Fruit fly (Drosophila melanogaster) whole organism, embryonic: ENCODE measurements around the gene zf30C.

Source experiments
- Bgb ChIP-seq: fragments of 200-800 bp; sonication (Bioruptor generic); IDR thresholded peaks from 2 replicates; pipeline ENCODE4 v1.3.6; 2022; ENCODE audit warnings: missing biosample characterization, missing genetic modification characterization; ENCODE audit not compliant: partially characterized antibody
- CG10979 ChIP-seq: fragments of 200-800 bp; sonication (Bioruptor generic); optimal IDR thresholded peaks from 2 replicates; lab custom pipeline; 2018; ENCODE audit warnings: missing biosample characterization, mild to moderate bottlenecking, missing genetic modification characterization, moderate library complexity
- CG12071 ChIP-seq: fragments of 200-800 bp; sonication (Bioruptor generic); optimal IDR thresholded peaks from 3 replicates; lab custom pipeline; 2018; ENCODE audit warnings: missing biosample characterization, mild to moderate bottlenecking, missing genetic modification characterization
- CG13287 ChIP-seq: fragments of 200-800 bp; sonication (Bioruptor generic); IDR thresholded peaks from 2 replicates; pipeline ENCODE4 v1.3.6; 2022; ENCODE audit warnings: missing biosample characterization, missing genetic modification characterization; ENCODE audit not compliant: partially characterized antibody
- CG15696 ChIP-seq: fragments of 200-800 bp; sonication (Bioruptor generic); optimal IDR thresholded peaks from 2 replicates; lab custom pipeline; 2019; ENCODE audit warnings: missing biosample characterization, mild to moderate bottlenecking, missing genetic modification characterization, moderate library complexity
- CG17385 ChIP-seq: fragments of 200-800 bp; sonication (Bioruptor generic); optimal IDR thresholded peaks from 3 replicates; lab custom pipeline; 2018; ENCODE audit warnings: missing biosample characterization, mild to moderate bottlenecking, missing genetic modification characterization
- CG6272 ChIP-seq: fragments of 200-800 bp; sonication (Bioruptor generic); IDR thresholded peaks from 2 replicates; pipeline ENCODE4 v1.3.6; 2022; ENCODE audit warnings: missing biosample characterization, missing genetic modification characterization
- CG6765 ChIP-seq: fragments of 200-800 bp; sonication (Bioruptor generic); optimal IDR thresholded peaks from 3 replicates; lab custom pipeline; 2017; ENCODE audit warnings: missing biosample characterization, mild to moderate bottlenecking, missing genetic modification characterization
- CG8089 ChIP-seq: fragments of 200-800 bp; sonication (Bioruptor generic); optimal IDR thresholded peaks from 3 replicates; lab custom pipeline; 2016; ENCODE audit warnings: missing biosample characterization, missing genetic modification characterization
- CG9437 ChIP-seq: fragments of 200-800 bp; sonication (Bioruptor generic); optimal IDR thresholded peaks from 2 replicates; lab custom pipeline; 2018; ENCODE audit warnings: missing biosample characterization, mild to moderate bottlenecking, missing genetic modification characterization
- Chrac-16 ChIP-seq: fragments of 200-800 bp; sonication (Bioruptor generic); optimal IDR thresholded peaks from 3 replicates; lab custom pipeline; 2016; ENCODE audit warnings: missing biosample characterization, missing genetic modification characterization
- E2f2 ChIP-seq: fragments of 200-800 bp; sonication (Bioruptor generic); IDR thresholded peaks from 2 replicates; pipeline ENCODE4 v1.3.6; 2022; ENCODE audit warnings: missing biosample characterization, missing genetic modification characterization
- Ets65A ChIP-seq: fragments of 200-800 bp; sonication (Bioruptor generic); peaks from one replicate; lab custom pipeline; 2016; ENCODE audit warnings: missing biosample characterization, missing genetic modification characterization
- Fer2 ChIP-seq: fragments of 200-800 bp; sonication (Bioruptor generic); optimal IDR thresholded peaks from 2 replicates; lab custom pipeline; 2018; ENCODE audit warnings: missing biosample characterization, mild to moderate bottlenecking, missing genetic modification characterization, moderate library complexity
- HLH54F ChIP-seq: fragments of 200-800 bp; sonication (Bioruptor generic); optimal IDR thresholded peaks from 3 replicates; lab custom pipeline; 2016; ENCODE audit warnings: missing biosample characterization, missing genetic modification characterization
- HmgZ ChIP-seq: fragments of 200-800 bp; sonication (Bioruptor generic); optimal IDR thresholded peaks from 2 replicates; lab custom pipeline; 2018; ENCODE audit warnings: missing biosample characterization, mild to moderate bottlenecking, missing genetic modification characterization
- Hmx ChIP-seq: fragments of 200-800 bp; sonication (Bioruptor generic); optimal IDR thresholded peaks from 2 replicates; lab custom pipeline; 2016; ENCODE audit warnings: missing biosample characterization, missing genetic modification characterization
- Hr3 ChIP-seq: fragments of 200-800 bp; sonication (Bioruptor generic); optimal IDR thresholded peaks from 3 replicates; lab custom pipeline; 2016; ENCODE audit warnings: missing biosample characterization, missing genetic modification characterization
- Lhr ChIP-seq: fragments of 200-800 bp; sonication (Bioruptor generic); optimal IDR thresholded peaks from 3 replicates; lab custom pipeline; 2017; ENCODE audit warnings: mild to moderate bottlenecking, missing biosample characterization, missing genetic modification reagents, missing genetic modification characterization
- Med ChIP-seq: fragments of 200-800 bp; sonication (Bioruptor generic); peaks from one replicate; lab custom pipeline; 2016; ENCODE audit warnings: missing biosample characterization, missing genetic modification characterization, mild to moderate bottlenecking, inconsistent platforms, moderate library complexity
- Meics ChIP-seq: fragments of 200-800 bp; sonication (Bioruptor generic); optimal IDR thresholded peaks from 2 replicates; lab custom pipeline; 2017; ENCODE audit warnings: missing biosample characterization, mild to moderate bottlenecking, missing genetic modification characterization
- Mrtf ChIP-seq: fragments of 200-800 bp; sonication (Bioruptor generic); IDR thresholded peaks from 3 replicates; pipeline ENCODE4 v1.3.6; 2022; ENCODE audit warnings: missing biosample characterization, missing genetic modification characterization
- Nf-YC ChIP-seq: fragments of 200-800 bp; optimal IDR thresholded peaks from 3 replicates; lab custom pipeline; 2019; ENCODE audit warnings: missing biosample characterization, mild to moderate bottlenecking, missing genetic modification characterization, moderate library complexity
- Sry-δ ChIP-seq: fragments of 200-800 bp; sonication (Bioruptor generic); optimal IDR thresholded peaks from 2 replicates; lab custom pipeline; 2016; ENCODE audit warnings: missing biosample characterization, missing genetic modification characterization
- amos ChIP-seq: fragments of 200-800 bp; sonication (Bioruptor generic); IDR thresholded peaks from 2 replicates; pipeline ENCODE4 v1.3.6; 2022; ENCODE audit warnings: missing biosample characterization, missing genetic modification characterization; ENCODE audit not compliant: partially characterized antibody
- ase ChIP-seq: fragments of 200-800 bp; sonication (Bioruptor generic); IDR thresholded peaks from 3 replicates; pipeline ENCODE4 v1.3.6; 2022; ENCODE audit warnings: missing biosample characterization, missing genetic modification characterization
- bsh ChIP-seq, 2 experiments: fragments of 200-800 bp; sonication (Bioruptor generic); optimal IDR thresholded peaks; 2 replicates each; lab custom pipeline; 2017 to 2018; ENCODE audit warnings: mild to moderate bottlenecking in 2 of 2, missing biosample characterization in 2 of 2, missing genetic modification characterization in 2 of 2, moderate library complexity in 1 of 2
- dan ChIP-seq: fragments of 200-800 bp; sonication (Bioruptor generic); IDR thresholded peaks from 2 replicates; pipeline ENCODE4 v1.3.6; 2022; ENCODE audit warnings: missing biosample characterization, missing genetic modification characterization
- grn ChIP-seq: fragments of 200-800 bp; sonication (Bioruptor generic); optimal IDR thresholded peaks from 3 replicates; lab custom pipeline; 2017; ENCODE audit warnings: missing biosample characterization, missing genetic modification characterization
- hkb ChIP-seq, 2 experiments: fragments of 200-800 bp in 1 of 2; fragments of >200 bp in 1 of 2; sonication (Bioruptor generic) in 1 of 2; IDR thresholded peaks in 1 of 2; optimal IDR thresholded peaks in 1 of 2; 2 replicates each; pipeline versions ENCODE4 v1.3.6 to Lab custom; 2017 to 2022; ENCODE audit warnings: missing biosample characterization in 1 of 2, missing genetic modification characterization in 1 of 2
- inv ChIP-seq: fragments of 200-800 bp; sonication (Bioruptor generic); IDR thresholded peaks from 2 replicates; pipeline ENCODE4 v1.3.6; 2022; ENCODE audit warnings: missing biosample characterization, missing genetic modification characterization; ENCODE audit not compliant: partially characterized antibody
- kah ChIP-seq: fragments of 200-800 bp; sonication (Bioruptor generic); optimal IDR thresholded peaks from 2 replicates; lab custom pipeline; 2018; ENCODE audit warnings: missing biosample characterization, mild to moderate bottlenecking, missing genetic modification characterization
- kay ChIP-seq: fragments of 200-800 bp; sonication (Bioruptor generic); optimal IDR thresholded peaks from 2 replicates; lab custom pipeline; 2016; ENCODE audit warnings: missing biosample characterization, missing genetic modification characterization
- ken ChIP-seq: fragments of 200-800 bp; sonication (Bioruptor generic); IDR thresholded peaks from 3 replicates; pipeline ENCODE4 v1.3.6; 2022; ENCODE audit warnings: missing biosample characterization, missing genetic modification characterization
- lab ChIP-seq: fragments of 200-800 bp; sonication (Bioruptor generic); optimal IDR thresholded peaks from 3 replicates; lab custom pipeline; 2017; ENCODE audit warnings: missing biosample characterization, missing genetic modification characterization, mild to moderate bottlenecking, moderate library complexity, missing genetic modification reagents
- nerfin-2 ChIP-seq: fragments of 200-800 bp; sonication (Bioruptor generic); IDR thresholded peaks from 2 replicates; pipeline ENCODE4 v1.3.6; 2022; ENCODE audit warnings: missing biosample characterization, missing genetic modification characterization; ENCODE audit not compliant: partially characterized antibody
- pan ChIP-seq, 4 experiments: fragments of >200 bp in 3 of 4; fragments of 200-800 bp in 1 of 4; sonication (Bioruptor generic) in 1 of 4; optimal IDR thresholded peaks in 3 of 4; IDR thresholded peaks in 1 of 4; 2 replicates each; pipeline versions ENCODE4 v1.3.6 to Lab custom; 2017 to 2022; ENCODE audit warnings: missing biosample characterization in 2 of 4, missing genetic modification characterization in 2 of 4, mixed read lengths in 1 of 4
- prd ChIP-seq, 3 experiments: fragments of >200 bp in 2 of 3; fragments of 200-800 bp in 1 of 3; sonication (Bioruptor generic) in 1 of 3; optimal IDR thresholded peaks in 2 of 3; IDR thresholded peaks in 1 of 3; 2 replicates in 2 of 3; 3 replicates in 1 of 3; pipeline versions ENCODE4 v1.3.6 to Lab custom; 2017 to 2022; ENCODE audit warnings: missing biosample characterization in 1 of 3, missing genetic modification characterization in 1 of 3
- rib ChIP-seq: fragments of 200-800 bp; sonication (Bioruptor generic); IDR thresholded peaks from 2 replicates; pipeline ENCODE4 v1.3.6; 2022; ENCODE audit warnings: missing biosample characterization, missing genetic modification characterization
- row ChIP-seq: fragments of 200-800 bp; sonication (Bioruptor generic); IDR thresholded peaks from 3 replicates; pipeline ENCODE4 v1.3.6; 2022; ENCODE audit warnings: missing biosample characterization, missing genetic modification characterization
- sc ChIP-seq, 3 experiments: fragments of >200 bp in 2 of 3; fragments of 200-800 bp in 1 of 3; sonication (Bioruptor generic) in 1 of 3; optimal IDR thresholded peaks; 2 replicates in 2 of 3; 3 replicates in 1 of 3; lab custom pipeline; 2017; ENCODE audit warnings: mild to moderate bottlenecking in 1 of 3, missing biosample characterization in 1 of 3, missing genetic modification characterization in 1 of 3, missing genetic modification reagents in 1 of 3
- sim ChIP-seq: fragments of 200-800 bp; sonication (Bioruptor generic); IDR thresholded peaks from 2 replicates; pipeline ENCODE4 v1.3.6; 2022; ENCODE audit warnings: missing biosample characterization, missing genetic modification characterization
- sug ChIP-seq: fragments of 200-800 bp; optimal IDR thresholded peaks from 2 replicates; lab custom pipeline; 2019; ENCODE audit warnings: missing biosample characterization, mild to moderate bottlenecking, missing genetic modification characterization, moderate library complexity
- tin ChIP-seq: fragments of 200-800 bp; sonication (Bioruptor generic); optimal IDR thresholded peaks from 3 replicates; lab custom pipeline; 2016; ENCODE audit warnings: missing biosample characterization, missing genetic modification characterization
- z ChIP-seq: fragments of 200-800 bp; sonication (Bioruptor generic); IDR thresholded peaks from 3 replicates; pipeline ENCODE4 v1.3.6; 2022; ENCODE audit warnings: missing biosample characterization, missing genetic modification characterization
- zen ChIP-seq: fragments of 200-800 bp; sonication (Bioruptor generic); optimal IDR thresholded peaks from 3 replicates; lab custom pipeline; 2018; ENCODE audit warnings: missing biosample characterization, mild to moderate bottlenecking, missing genetic modification characterization, moderate library complexity
- zf30C ChIP-seq: fragments of 200-800 bp; sonication (Bioruptor generic); optimal IDR thresholded peaks from 3 replicates; lab custom pipeline; 2018; ENCODE audit warnings: missing biosample characterization, mild to moderate bottlenecking, missing genetic modification characterization

Gene zf30C

DNA sequence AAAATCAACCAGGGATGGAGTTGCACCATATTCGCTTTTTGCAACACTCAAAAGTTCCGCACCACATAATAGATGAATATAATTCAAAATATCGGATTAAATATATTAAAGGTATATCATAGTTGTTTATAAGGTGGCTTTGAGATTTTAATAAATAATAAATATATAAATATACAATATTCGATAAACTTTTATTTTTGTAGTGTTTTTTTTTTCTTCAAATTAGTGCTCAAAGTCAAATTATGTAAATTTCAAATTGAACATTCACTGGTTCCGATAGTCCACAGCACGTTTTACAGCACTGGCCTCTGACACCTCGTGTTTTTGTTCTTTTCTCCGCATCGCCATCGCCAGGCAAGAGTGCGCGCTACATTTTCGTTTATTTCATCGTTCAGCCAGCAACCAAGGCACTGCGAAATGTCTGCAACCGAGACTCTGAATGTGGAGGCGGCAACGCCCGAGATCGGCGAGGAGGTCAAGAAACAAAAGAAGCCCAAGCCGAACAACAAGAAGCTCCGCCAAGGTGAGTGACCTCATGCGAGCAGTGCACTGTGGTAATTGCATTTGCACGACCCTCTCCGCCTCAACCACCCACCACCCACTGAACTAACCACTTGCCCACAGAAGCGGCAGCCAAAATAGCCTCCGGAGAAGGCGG, 5.2 kb downstream of the zf30C start, which contains the start of the genes Taf11 and und (continued):
- TF ChIP-seq tin (GFP tag; lab: Kevin White, UChicago) (peak; percentile 44), HLH54F (GFP tag; lab: Kevin White, UChicago) (no peak), rib (no peak), prd (optimal IDR thresholded peaks at IDR 0.05; lab: Kevin White, UChicago) (no peak), prd (GFP tag; IDR thresholded peaks at IDR 0.05; lab: Robert Waterston, UW) (peak; percentile 44; the same call in 1 of the 3 replicates), Ets65A (GFP tag; lab: Kevin White, UChicago) (peak; percentile 90), bsh (GFP tag; optimal IDR thresholded peaks at IDR 0.05; lab: Kevin White, UChicago) (no peak), ken (GFP tag; lab: Robert Waterston, UW) (no peak), zf30C (GFP tag; lab: Kevin White, UChicago) (peak; percentile 49), kah (no peak), pan (optimal IDR thresholded peaks at IDR 0.05; lab: Kevin White, UChicago) (no peak), pan (GFP tag; optimal IDR thresholded peaks at IDR 0.05 in 1 of 2, IDR thresholded peaks at IDR 0.05 in 1 of 2) (no peak), CG15696 (peak; percentile 36), kay (GFP tag; lab: Kevin White, UChicago) (no peak), Lhr (GFP tag; lab: Kevin White, UChicago) (peak; percentile 15), z (GFP tag; lab: Robert Waterston, UW) (no peak), CG9437 (GFP tag; lab: Kevin White, UChicago) (no peak), sug (tag; lab: Kevin White, UChicago) (no peak), sim (GFP tag; lab: Robert Waterston, UW) (no peak), Hmx (GFP tag; lab: Kevin White, UChicago) (no peak), Sry-δ (GFP tag; lab: Kevin White, UChicago) (peak; percentile 59), lab (GFP tag; lab: Kevin White, UChicago) (peak; percentile 59), Hr3 (peak; percentile 42), grn (GFP tag; lab: Kevin White, UChicago) (no peak), Med (GFP tag; lab: Kevin White, UChicago) (peak; percentile 48), Chrac-16 (GFP tag; lab: Kevin White, UChicago) (peak; percentile 25), CG13287 (GFP tag; lab: Robert Waterston, UW) (peak; percentile 75), CG10979 (peak; percentile 29), CG8089 (no peak), Fer2 (tag; lab: Kevin White, UChicago) (peak; percentile 3), CG17385 (GFP tag; lab: Kevin White, UChicago) (peak; percentile 7), zen (tag; lab: Kevin White, UChicago) (peak; percentile 28), ase (GFP tag; lab: Robert Waterston, UW) (no peak), E2f2 (GFP tag; lab: Robert Waterston, UW) (peak; percentile 49; the same call in 1 of the 2 replicates), nerfin-2 (GFP tag; lab: Robert Waterston, UW) (no peak), Mrtf (no peak), Nf-YC (no peak), dan (GFP tag; lab: Robert Waterston, UW) (no peak), hkb (optimal IDR thresholded peaks at IDR 0.05; lab: Kevin White, UChicago) (peak; percentile 19), hkb (GFP tag; IDR thresholded peaks at IDR 0.05; lab: Robert Waterston, UW) (no peak), row (GFP tag; lab: Robert Waterston, UW) (peak; percentile 92), CG12071 (GFP tag; lab: Kevin White, UChicago) (no peak), CG6272 (no peak), sc (optimal IDR thresholded peaks at IDR 0.05; lab: Kevin White, UChicago) (no peak), sc (GFP tag; optimal IDR thresholded peaks at IDR 0.05; lab: Kevin White, UChicago) (no peak), amos (peak; percentile 72), CG6765 (GFP tag; lab: Kevin White, UChicago) (no peak), inv (GFP tag; lab: Robert Waterston, UW) (peak; percentile 77), HmgZ (tag; lab: Kevin White, UChicago) (peak; percentile 26), Bgb (GFP tag; lab: Robert Waterston, UW) (peak; percentile 59), Meics (GFP tag; lab: Kevin White, UChicago) (peak; percentile 46)
